Worm (Caenorhabditis elegans) whole organism, early embryonic: Measurements from ENCODE around the gene irld-42.
A peak's percentile ranks its signal among the peaks of the same experiment; 100 is the strongest.
"Not testable (repeated sequence)": the region's sequence is repeated elsewhere in the genome, so short reads cannot be mapped to it uniquely, and the experiment has no call there.

ENCODE experiments used
- B0310.2 ChIP-seq: sonication (generic microtip); optimal IDR thresholded peaks from 2 replicates; lab custom pipeline; 2016; ENCODE audit warnings: mild to moderate bottlenecking, missing genetic modification characterization, missing compliant biosample characterization
- F13C5.2 ChIP-seq: sonication (generic microtip); optimal IDR thresholded peaks from 2 replicates; lab custom pipeline; 2017; ENCODE audit warnings: mild to moderate bottlenecking, missing genetic modification characterization, inconsistent platforms, missing compliant biosample characterization
- aly-1 ChIP-seq: sonication (generic microtip); optimal IDR thresholded peaks from 2 replicates; lab custom pipeline; 2016; ENCODE audit warnings: missing genetic modification characterization, missing compliant biosample characterization
- ama-1 ChIP-seq: fragments of 150-350 bp; optimal IDR thresholded peaks from 2 replicates; lab custom pipeline; 2014
- ceh-13 ChIP-seq: fragments of 200-800 bp; sonication (Bioruptor generic); optimal IDR thresholded peaks from 2 replicates; lab custom pipeline; 2018; ENCODE audit warnings: mild to moderate bottlenecking, missing genetic modification characterization, missing compliant biosample characterization
- ceh-36 ChIP-seq: sonication (generic microtip); optimal IDR thresholded peaks from 2 replicates; lab custom pipeline; 2016; ENCODE audit warnings: missing genetic modification characterization, inconsistent platforms, missing compliant biosample characterization
- ets-7 ChIP-seq: sonication (generic microtip); optimal IDR thresholded peaks from 2 replicates; lab custom pipeline; 2016; ENCODE audit warnings: missing genotype, missing genetic modification characterization, missing compliant biosample characterization
- flt-1 ChIP-seq: fragments of 200-800 bp; sonication (Bioruptor generic); IDR thresholded peaks from 2 replicates; pipeline ENCODE4 v1.3.6; 2022; ENCODE audit warnings: missing genetic modification characterization, missing compliant biosample characterization
- hmbx-1 ChIP-seq: sonication (generic microtip); optimal IDR thresholded peaks from 2 replicates; lab custom pipeline; 2016; ENCODE audit warnings: mild to moderate bottlenecking, missing genetic modification characterization, missing compliant biosample characterization
- hmg-4 ChIP-seq: fragments of 200-800 bp; sonication (Bioruptor generic); optimal IDR thresholded peaks from 2 replicates; lab custom pipeline; 2018; ENCODE audit warnings: mild to moderate bottlenecking, missing genetic modification characterization, missing compliant biosample characterization
- hnd-1 ChIP-seq: sonication (generic microtip); optimal IDR thresholded peaks from 2 replicates; lab custom pipeline; 2016; ENCODE audit warnings: missing genetic modification characterization, missing compliant biosample characterization
- pes-1 ChIP-seq: fragments of 200-800 bp; sonication (Bioruptor generic); IDR thresholded peaks from 2 replicates; pipeline ENCODE4 v1.3.6; 2022; ENCODE audit warnings: missing genetic modification reagents, missing genetic modification characterization, missing compliant biosample characterization
- scrt-1 ChIP-seq: fragments of 200-800 bp; sonication (Bioruptor generic); IDR thresholded peaks from 2 replicates; pipeline ENCODE4 v1.3.6; 2022; ENCODE audit warnings: missing genetic modification characterization, missing compliant biosample characterization
- sea-1 ChIP-seq: fragments of 200-800 bp; sonication (Bioruptor generic); conservative IDR thresholded peaks from 2 replicates; pipeline ENCODE4 v1.3.6; 2022; ENCODE audit warnings: missing genetic modification characterization, missing compliant biosample characterization
- tbx-11 ChIP-seq: fragments of 200-800 bp; sonication (Bioruptor generic); IDR thresholded peaks from 2 replicates; pipeline ENCODE4 v1.3.6; 2022; ENCODE audit warnings: missing genetic modification characterization, missing compliant biosample characterization
- tbx-37 ChIP-seq: fragments of 200-800 bp; sonication (Bioruptor generic); conservative IDR thresholded peaks from 2 replicates; pipeline ENCODE4 v1.3.6; 2022; ENCODE audit warnings: missing genetic modification reagents, missing genetic modification characterization, missing compliant biosample characterization
- tra-4 ChIP-seq: sonication (generic microtip); optimal IDR thresholded peaks from 2 replicates; lab custom pipeline; 2017; ENCODE audit warnings: missing genetic modification characterization, missing compliant biosample characterization

The irld-42 gene

ce11 chrV:1682279-1682678 is 14.0 kb downstream of the irld-42 start, which contains the start of gene srh-3:
srh-3 (plus strand) TSS chrV:1682579.
- TF ChIP-seq ceh-13, result no peak

DNA sequence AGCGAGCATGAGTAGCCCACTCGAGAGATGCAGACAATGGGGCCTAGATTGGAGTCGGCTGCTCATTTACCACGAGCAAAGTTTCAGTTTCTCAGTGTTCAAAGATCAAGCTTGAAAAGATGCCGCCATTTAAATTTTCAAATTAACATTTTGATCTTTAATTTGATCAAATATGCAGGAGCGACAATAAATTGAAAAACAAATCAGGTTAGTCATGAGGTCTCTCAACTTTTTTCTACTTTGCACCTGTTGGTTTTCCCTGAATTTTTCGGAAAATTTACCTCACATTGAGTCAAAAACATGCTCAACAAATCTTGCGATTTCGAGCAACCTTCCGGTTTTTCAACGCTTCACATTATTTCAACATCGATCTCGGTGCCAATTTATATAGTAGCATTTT is 17.0 kb downstream of the irld-42 start, which contains the start of gene srh-5:
srh-5 (plus strand) TSS at position 301 of the 400 bp plus-strand sequence.
- TF ChIP-seq F13C5.2 (tag; lab: Kevin White, UChicago) (no peak), tra-4 (tag; lab: Kevin White, UChicago) (no peak), flt-1 (no peak), aly-1 (tag; lab: Kevin White, UChicago) (no peak), ceh-36 (tag; lab: Kevin White, UChicago) (no peak), ets-7 (tag; lab: Kevin White, UChicago) (no peak), hnd-1 (tag; lab: Kevin White, UChicago) (no peak), hmg-4 (no peak), ceh-13 (no peak), sea-1 (no peak), tbx-11 (GFP tag; lab: Robert Waterston, UW) (no peak), scrt-1 (no peak), hmbx-1 (tag; lab: Kevin White, UChicago) (no peak), pes-1 (GFP tag; lab: Robert Waterston, UW) (no peak), B0310.2 (tag; lab: Kevin White, UChicago) (no peak), tbx-37 (GFP tag; lab: Robert Waterston, UW) (no peak), ama-1 (lab: Kevin White, UChicago) (no peak)

ce11 chrV:1692494-1692893 is 24.2 kb downstream of the irld-42 start, which contains the start of gene Y46H3C.5:
Y46H3C.5 (minus strand) TSS chrV:1692495.
- not testable (repeated sequence) for TF ChIP-seq flt-1; pes-1 (GFP tag; lab: Robert Waterston, UW); tbx-11 (GFP tag; lab: Robert Waterston, UW)

DNA sequence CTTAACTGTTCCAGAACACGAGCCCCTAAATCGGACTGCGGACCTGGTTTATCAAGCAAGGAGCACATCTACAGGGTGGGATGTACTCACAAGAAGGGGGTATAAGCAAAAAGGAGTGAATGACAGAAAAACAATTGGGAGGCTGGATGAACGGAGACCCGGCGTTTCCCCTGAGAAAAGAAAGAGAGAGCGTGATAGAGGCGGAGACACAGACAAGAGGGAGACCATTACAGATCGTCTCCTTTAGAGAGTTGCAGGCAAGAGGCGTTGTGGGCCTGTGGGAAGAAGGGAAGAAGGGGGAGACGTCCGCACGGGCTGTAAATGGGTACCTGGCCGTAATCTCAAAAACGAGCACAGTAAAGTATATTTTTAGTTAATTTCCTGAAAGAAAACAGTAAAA is 25.6 kb downstream of the irld-42 start, which contains the start of gene Y46H3C.7:
Y46H3C.7 (minus strand) TSS at position 147 of the 400 bp plus-strand sequence.
- not testable (repeated sequence) for TF ChIP-seq hnd-1, B0310.2, aly-1 (tag; lab: Kevin White, UChicago)

DNA sequence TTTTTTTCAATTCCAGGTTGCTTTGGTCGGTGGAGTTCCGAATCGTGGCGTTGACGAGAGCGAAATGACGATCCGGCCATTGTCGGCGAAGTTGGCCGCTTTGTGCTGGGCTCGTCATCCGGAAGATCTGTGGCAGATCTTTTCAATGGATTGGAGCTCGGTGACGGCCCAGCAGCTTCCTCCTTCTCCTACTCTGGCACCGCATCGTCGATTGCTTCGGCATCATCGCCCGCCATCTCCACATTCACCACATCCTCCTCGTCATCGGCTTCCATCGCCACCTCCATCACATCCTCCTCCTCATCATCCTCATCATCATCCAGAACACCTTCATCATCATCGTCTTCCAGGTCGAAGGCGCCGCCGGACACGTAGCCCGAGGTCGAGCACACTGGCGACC is 30.1 kb downstream of the irld-42 start:
- TF ChIP-seq hmbx-1 (tag; lab: Kevin White, UChicago) (no peak), scrt-1 (0 out of 2 replicates have a peak, but pooled peaks have one; percentile 24), hnd-1 (tag; lab: Kevin White, UChicago) (no peak)

DNA sequence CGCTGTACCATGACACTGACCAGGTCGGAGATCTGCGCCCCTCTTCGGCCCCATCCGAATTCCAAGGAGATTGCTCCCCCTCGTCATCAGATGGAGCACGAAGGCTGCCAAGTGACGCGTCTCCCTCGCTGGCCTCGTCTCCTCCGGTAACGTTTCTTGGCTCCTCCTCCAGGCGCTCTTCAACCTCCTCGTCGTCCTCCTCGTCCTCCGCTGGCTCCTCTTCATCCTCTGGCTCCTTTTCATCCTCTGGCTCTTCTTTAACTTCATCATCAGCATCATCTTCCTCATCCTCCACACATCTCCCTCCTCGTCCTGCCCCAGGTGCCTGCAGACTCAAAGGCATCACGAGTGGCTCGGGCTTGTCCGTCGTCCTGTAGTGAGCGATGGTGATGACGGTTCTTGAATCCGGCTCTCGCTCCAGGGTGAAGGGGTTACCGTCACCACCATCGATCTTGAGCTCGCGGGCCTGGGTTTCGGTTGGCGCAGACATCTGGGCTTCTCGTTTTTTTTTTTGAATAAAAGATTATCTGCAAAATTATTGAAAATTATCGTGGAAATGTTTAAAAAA is 31.0 kb downstream of the irld-42 start:
- TF ChIP-seq hnd-1 (tag; lab: Kevin White, UChicago) (no peak), tbx-11 (GFP tag; lab: Robert Waterston, UW) (no peak), F13C5.2 (tag; lab: Kevin White, UChicago) (no peak), sea-1 (no peak), B0310.2 (tag; lab: Kevin White, UChicago) (no peak), hmg-4 (no peak), ceh-13 (no peak), ama-1 (lab: Kevin White, UChicago) (no peak), scrt-1 (no peak), ceh-36 (tag; lab: Kevin White, UChicago) (no peak), tbx-37 (GFP tag; lab: Robert Waterston, UW) (no peak), ets-7 (tag; lab: Kevin White, UChicago) (no peak), pes-1 (GFP tag; lab: Robert Waterston, UW) (no peak), tra-4 (tag; lab: Kevin White, UChicago) (no peak), aly-1 (tag; lab: Kevin White, UChicago) (no peak), hmbx-1 (tag; lab: Kevin White, UChicago) (no peak), flt-1 (no peak)

ce11 chrV:1701584-1702101 is 33.3 kb downstream of the irld-42 start, which contains the start of gene srw-90:
srw-90 (plus strand) TSS chrV:1702051.
- TF ChIP-seq scrt-1 (no peak), tra-4 (tag; lab: Kevin White, UChicago) (no peak), hmbx-1 (tag; lab: Kevin White, UChicago) (no peak), hnd-1 (tag; lab: Kevin White, UChicago) (no peak), sea-1 (no peak), flt-1 (no peak), ceh-13 (no peak), ets-7 (tag; lab: Kevin White, UChicago) (no peak), tbx-11 (GFP tag; lab: Robert Waterston, UW) (no peak), ceh-36 (tag; lab: Kevin White, UChicago) (no peak), aly-1 (tag; lab: Kevin White, UChicago) (no peak), hmg-4 (no peak), B0310.2 (tag; lab: Kevin White, UChicago) (no peak), F13C5.2 (tag; lab: Kevin White, UChicago) (no peak), pes-1 (GFP tag; lab: Robert Waterston, UW) (no peak), tbx-37 (GFP tag; lab: Robert Waterston, UW) (no peak), ama-1 (lab: Kevin White, UChicago) (no peak)

- TF ChIP-seq ama-1 (lab: Kevin White, UChicago) (no peak), hmg-4 (no peak), hnd-1 (tag; lab: Kevin White, UChicago) (no peak), B0310.2 (tag; lab: Kevin White, UChicago) (no peak), pes-1 (GFP tag; lab: Robert Waterston, UW) (no peak), hmbx-1 (tag; lab: Kevin White, UChicago) (no peak), ets-7 (tag; lab: Kevin White, UChicago) (no peak), tra-4 (tag; lab: Kevin White, UChicago) (no peak), aly-1 (tag; lab: Kevin White, UChicago) (no peak), scrt-1 (no peak), tbx-11 (GFP tag; lab: Robert Waterston, UW) (no peak), flt-1 (no peak), ceh-36 (tag; lab: Kevin White, UChicago) (no peak), F13C5.2 (tag; lab: Kevin White, UChicago) (no peak), sea-1 (no peak), tbx-37 (GFP tag; lab: Robert Waterston, UW) (no peak), ceh-13 (no peak)
Measured at ce11 chrV:1708441-1708840, 40.1 kb downstream of the irld-42 start, which contains the start of gene srw-99. srw-99 (plus strand) TSS chrV:1708741.
